Fruit fly (Drosophila melanogaster): ENCODE results near the gene loco.
A peak's percentile ranks its signal among the peaks of the same experiment; 100 is the strongest.

Gene loco

dm6 chr3R:22629174-22629573 is 10.0 kb downstream of the loco start (continued):
- TF ChIP-seq CG12391 (tag; optimal IDR thresholded peaks at IDR 0.05): peak; percentile 19
- peak; percentile 17 for TF ChIP-seq Sox102F (GFP tag; optimal IDR thresholded peaks at IDR 0.05)
- 0 out of 3 replicates have a peak, but pooled peaks have one; percentile 25 for TF ChIP-seq CG17361 (GFP tag; IDR thresholded peaks at IDR 0.05)
- peak; percentile 5 for TF ChIP-seq Hmr (GFP tag; optimal IDR thresholded peaks at IDR 0.05)
- peak; percentile 48 for TF ChIP-seq Med (GFP tag)
- TF ChIP-seq hbn (GFP tag; IDR thresholded peaks at IDR 0.05; ENCODE audit: partially characterized antibody): no peak
- TF ChIP-seq Eip74EF (GFP tag; optimal IDR thresholded peaks at IDR 0.05): peak in 1 of 2 experiments; percentile 16
- TF ChIP-seq cato (GFP tag; optimal IDR thresholded peaks at IDR 0.05; ENCODE audit: borderline replicate concordance): no peak
- TF ChIP-seq scrt (GFP tag; optimal IDR thresholded peaks at IDR 0.05): no peak
- no peak for TF ChIP-seq Drgx (GFP tag; IDR thresholded peaks at IDR 0.05)
- TF ChIP-seq CG10267 (tag; optimal IDR thresholded peaks at IDR 0.05): peak; percentile 1
- TF ChIP-seq wor (GFP tag; IDR thresholded peaks at IDR 0.05): no peak
- TF ChIP-seq CG10431 (GFP tag; optimal IDR thresholded peaks at IDR 0.05): no peak
- TF ChIP-seq Bteb2 (GFP tag; optimal IDR thresholded peaks at IDR 0.05): no peak
- TF ChIP-seq CG10959 (GFP tag; IDR thresholded peaks at IDR 0.05): no peak
- TF ChIP-seq gsb-n (tag; optimal IDR thresholded peaks at IDR 0.05): peak; percentile 32
- peak; percentile 8 for TF ChIP-seq Blimp-1 (GFP tag; optimal IDR thresholded peaks at IDR 0.05)
- peak; percentile 18 for TF ChIP-seq nmo (GFP tag; optimal IDR thresholded peaks at IDR 0.05)
- TF ChIP-seq CG8924 (tag; optimal IDR thresholded peaks at IDR 0.05): peak; percentile 7
- peak; percentile 23 for TF ChIP-seq CG7839 (tag; optimal IDR thresholded peaks at IDR 0.05)
- no peak for TF ChIP-seq toy (GFP tag; IDR thresholded peaks at IDR 0.05)
- no peak for TF ChIP-seq gro (GFP tag; optimal IDR thresholded peaks at IDR 0.05)
- TF ChIP-seq Hr51 (GFP tag; optimal IDR thresholded peaks at IDR 0.05): peak in 1 of 2 experiments; percentile 51
- peak; percentile 13 for TF ChIP-seq CG13424 (tag; optimal IDR thresholded peaks at IDR 0.05)
- TF ChIP-seq CG2712 (tag; optimal IDR thresholded peaks at IDR 0.05): peak; percentile 24
- peak; percentile 36 for TF ChIP-seq CG7556 (GFP tag; optimal IDR thresholded peaks at IDR 0.05)
- TF ChIP-seq Usf (GFP tag; optimal IDR thresholded peaks at IDR 0.05): no peak
- no peak for TF ChIP-seq CG4617 (GFP tag; optimal IDR thresholded peaks at IDR 0.05; ENCODE audit: borderline replicate concordance)
- TF ChIP-seq Camta (GFP tag; optimal IDR thresholded peaks at IDR 0.05): no peak
- peak; percentile 35; the same call in 2 of the 3 replicates for TF ChIP-seq row (GFP tag; IDR thresholded peaks at IDR 0.05)
- TF ChIP-seq CG15601 (tag; optimal IDR thresholded peaks at IDR 0.05): no peak
- TF ChIP-seq CG30431 (GFP tag; optimal IDR thresholded peaks at IDR 0.05): no peak
- no peak for TF ChIP-seq Chrac-16 (GFP tag; optimal IDR thresholded peaks at IDR 0.05)
- TF ChIP-seq kah (GFP tag; optimal IDR thresholded peaks at IDR 0.05): no peak
- peak; percentile 18 for TF ChIP-seq Sox100B (GFP tag; optimal IDR thresholded peaks at IDR 0.05)
- no peak for TF ChIP-seq CG9797 (GFP tag; optimal IDR thresholded peaks at IDR 0.05)
- TF ChIP-seq lola (GFP tag; optimal IDR thresholded peaks at IDR 0.05): no peak
- peak; percentile 25 for TF ChIP-seq CG15269 (tag; optimal IDR thresholded peaks at IDR 0.05)
- no peak for TF ChIP-seq Dbx (GFP tag; IDR thresholded peaks at IDR 0.05)
- no peak for TF ChIP-seq CG11560 (tag; IDR thresholded peaks at IDR 0.05)
- no peak for TF ChIP-seq tll (GFP tag; optimal IDR thresholded peaks at IDR 0.05)
- no peak for TF ChIP-seq chif (GFP tag; optimal IDR thresholded peaks at IDR 0.05)
- no peak for TF ChIP-seq Side (GFP tag; optimal IDR thresholded peaks at IDR 0.05)
- TF ChIP-seq Xbp1 (GFP tag; optimal IDR thresholded peaks at IDR 0.05): no peak
- TF ChIP-seq shn (GFP tag; optimal IDR thresholded peaks at IDR 0.05): no peak
- no peak for TF ChIP-seq Abd-B (GFP tag; optimal IDR thresholded peaks at IDR 0.05)
